Fruit fly (Drosophila melanogaster) whole organism, wandering third instar larva: Measurements from ENCODE around the gene CG43336.
A peak's percentile ranks its signal among the peaks of the same experiment; 100 is the strongest.

Source experiments
- Abd-B ChIP-seq: fragments of >200 bp; optimal IDR thresholded peaks from 2 replicates; lab custom pipeline; 2017; ENCODE audit warnings: missing biosample characterization, missing genetic modification characterization
- CG32264 ChIP-seq: fragments of 200-800 bp; sonication (Bioruptor generic); optimal IDR thresholded peaks from 2 replicates; lab custom pipeline; 2016; ENCODE audit warnings: missing biosample characterization, missing genetic modification characterization
- CG9705 ChIP-seq: fragments of 200-800 bp; sonication (Bioruptor generic); optimal IDR thresholded peaks from 2 replicates; lab custom pipeline; 2018; ENCODE audit warnings: missing biosample characterization, mild to moderate bottlenecking, missing genetic modification characterization
- Dfd ChIP-seq: fragments of >200 bp; optimal IDR thresholded peaks from 2 replicates; lab custom pipeline; 2017; ENCODE audit warnings: missing biosample characterization, missing genetic modification characterization
- HLH106 ChIP-seq: fragments of 200-800 bp; optimal IDR thresholded peaks from 3 replicates; lab custom pipeline; 2019; ENCODE audit warnings: missing biosample characterization, mild to moderate bottlenecking, missing genetic modification characterization, moderate library complexity
- Hnf4 ChIP-seq: fragments of 200-800 bp; sonication (Bioruptor generic); optimal IDR thresholded peaks from 2 replicates; lab custom pipeline; 2016; ENCODE audit warnings: missing biosample characterization, mild to moderate bottlenecking, missing genetic modification characterization
- Hr78 ChIP-seq: fragments of >200 bp; optimal IDR thresholded peaks from 2 replicates; lab custom pipeline; 2017; ENCODE audit warnings: missing biosample characterization, missing genetic modification characterization
- Jra ChIP-seq: sonication (Bioruptor generic); optimal IDR thresholded peaks from 2 replicates; lab custom pipeline; 2016; ENCODE audit warnings: missing biosample characterization, missing genetic modification characterization
- Mio ChIP-seq: sonication (Bioruptor generic); optimal IDR thresholded peaks from 2 replicates; lab custom pipeline; 2016; ENCODE audit warnings: missing biosample characterization, missing genetic modification characterization
- Myc ChIP-seq: fragments of >200 bp; optimal IDR thresholded peaks from 2 replicates; lab custom pipeline; 2017
- N ChIP-seq: fragments of >200 bp; optimal IDR thresholded peaks from 2 replicates; lab custom pipeline; 2018; ENCODE audit warnings: missing biosample characterization, missing external identifiers, missing genetic modification characterization
- Sp1 ChIP-seq: fragments of 200-800 bp; sonication (Bioruptor generic); optimal IDR thresholded peaks from 3 replicates; lab custom pipeline; 2019; ENCODE audit warnings: missing biosample characterization, mild to moderate bottlenecking, missing genetic modification characterization, moderate library complexity
- Vsx2 ChIP-seq: fragments of 200-300, 225-300 bp; sonication (Bioruptor generic); optimal IDR thresholded peaks from 2 replicates; lab custom pipeline; 2018; ENCODE audit warnings: missing biosample characterization, missing genetic modification characterization; ENCODE audit not compliant: partially characterized antibody
- br ChIP-seq: fragments of 200-800 bp; sonication (Bioruptor generic); optimal IDR thresholded peaks from 2 replicates; lab custom pipeline; 2016; ENCODE audit warnings: missing biosample characterization, missing genetic modification characterization
- dl ChIP-seq, 2 experiments: fragments of 175-275, 200-275 bp in 1 of 2; fragments of 200-275 bp in 1 of 2; sonication (Bioruptor generic); optimal IDR thresholded peaks; lab custom pipeline; 2018; ENCODE audit warnings: mild to moderate bottlenecking in 2 of 2, missing biosample characterization in 2 of 2, missing genetic modification characterization in 2 of 2, moderate library complexity in 2 of 2; ENCODE audit not compliant: partially characterized antibody in 2 of 2, insufficient read depth in 1 of 2
- dmrt93B ChIP-seq: fragments of 200-800 bp; sonication (Bioruptor generic); optimal IDR thresholded peaks from 2 replicates; lab custom pipeline; 2018; ENCODE audit warnings: missing biosample characterization, mild to moderate bottlenecking, missing genetic modification characterization
- dsf ChIP-seq: sonication (Bioruptor generic); optimal IDR thresholded peaks from 2 replicates; lab custom pipeline; 2016; ENCODE audit warnings: missing biosample characterization, missing genetic modification characterization, borderline replicate concordance
- foxo ChIP-seq, 2 experiments: fragments of 200-800 bp; sonication (Bioruptor generic); optimal IDR thresholded peaks; 2 replicates in 1 of 2; 3 replicates in 1 of 2; lab custom pipeline; 2016 to 2017; ENCODE audit warnings: missing biosample characterization in 2 of 2, missing genetic modification characterization in 2 of 2
- h ChIP-seq: fragments of 200-800 bp; sonication (Bioruptor generic); optimal IDR thresholded peaks from 3 replicates; lab custom pipeline; 2016; ENCODE audit warnings: missing biosample characterization, mild to moderate bottlenecking, missing genetic modification characterization
- jim ChIP-seq: fragments of 175-275, 200-325 bp; sonication (Bioruptor generic); optimal IDR thresholded peaks from 2 replicates; lab custom pipeline; 2016; ENCODE audit warnings: missing biosample characterization, mild to moderate bottlenecking, missing genetic modification characterization
- lola ChIP-seq: fragments of >200 bp; optimal IDR thresholded peaks from 2 replicates; lab custom pipeline; 2017; ENCODE audit warnings: missing biosample characterization, missing genetic modification characterization
- psq ChIP-seq: fragments of 200-800 bp; sonication (Bioruptor generic); optimal IDR thresholded peaks from 3 replicates; lab custom pipeline; 2017; ENCODE audit warnings: missing biosample characterization, mild to moderate bottlenecking, missing genetic modification characterization, moderate library complexity
- rgr ChIP-seq: fragments of 200-800 bp; sonication (Bioruptor generic); optimal IDR thresholded peaks from 3 replicates; lab custom pipeline; 2016; ENCODE audit warnings: missing biosample characterization, mild to moderate bottlenecking, missing genetic modification characterization
- sage ChIP-seq: fragments of 200-800 bp; sonication (Bioruptor generic); optimal IDR thresholded peaks from 2 replicates; lab custom pipeline; 2016; ENCODE audit warnings: missing biosample characterization, mild to moderate bottlenecking, missing genetic modification characterization
- sv ChIP-seq: fragments of 200-800 bp; sonication (Bioruptor generic); optimal IDR thresholded peaks from 3 replicates; lab custom pipeline; 2016; ENCODE audit warnings: missing biosample characterization, missing genetic modification characterization
- tai ChIP-seq: sonication (Bioruptor generic); optimal IDR thresholded peaks from 2 replicates; lab custom pipeline; 2016; ENCODE audit warnings: missing biosample characterization, missing genetic modification characterization
- usp ChIP-seq: fragments of >200 bp; optimal IDR thresholded peaks from 2 replicates; lab custom pipeline; 2017; ENCODE audit warnings: missing biosample characterization, missing genetic modification characterization
- woc ChIP-seq: sonication (Bioruptor generic); optimal IDR thresholded peaks from 2 replicates; lab custom pipeline; 2016; ENCODE audit warnings: missing biosample characterization, mild to moderate bottlenecking, missing genetic modification characterization

The CG43336 gene

dm6 chr3R:15617708-15618107, 19.3 kb upstream of the CG43336 start:
- TF ChIP-seq sage (no peak), Sp1 (no peak), lola (GFP tag; lab: Kevin White, UChicago) (no peak)

DNA sequence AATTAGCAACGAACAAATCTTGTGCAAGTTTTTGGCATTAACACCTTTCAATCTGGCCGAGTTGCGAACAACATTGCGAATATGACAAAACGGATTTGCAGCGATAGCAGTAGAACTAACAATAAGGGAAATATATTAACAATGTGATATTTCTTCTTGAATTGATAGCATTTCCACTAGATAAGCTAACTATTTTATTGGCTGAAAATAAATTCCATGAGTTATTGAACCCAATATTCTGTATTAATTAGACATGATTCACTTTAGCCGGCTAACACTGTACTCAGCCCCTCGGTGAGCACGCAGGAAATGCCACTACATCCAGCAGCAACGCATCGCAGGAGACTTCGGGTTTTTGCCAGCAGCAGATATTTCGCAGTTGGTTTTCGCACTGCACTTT, 10.1 kb upstream of the CG43336 start:
- TF ChIP-seq dl (GFP tag; optimal IDR thresholded peaks at IDR 0.05; lab: Kevin White, UChicago; ENCODE audit: insufficient read depth in 1 of 2, partially characterized antibody in 2 of 2), result no peak
- peak; percentile 14 for TF ChIP-seq h

DNA sequence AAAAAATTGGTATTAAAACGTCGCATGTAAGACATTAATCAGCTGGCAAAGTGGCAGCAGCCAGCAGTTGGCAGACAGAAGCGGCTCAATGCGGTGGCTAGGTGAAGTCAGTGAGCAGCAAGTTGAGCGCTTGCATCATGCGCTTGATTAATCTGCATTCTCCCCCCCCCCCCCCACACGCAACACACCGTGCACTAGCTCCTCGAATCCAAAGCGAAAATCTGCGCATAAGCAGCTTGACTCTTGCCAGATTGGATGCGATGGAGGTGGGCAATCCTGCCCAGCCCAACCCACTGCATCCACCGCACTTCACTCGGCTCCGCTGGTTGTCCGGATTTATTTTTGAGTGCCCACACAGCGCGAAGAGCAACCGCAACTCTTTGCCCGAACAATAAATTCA, 9.7 kb upstream of the CG43336 start:
- TF ChIP-seq Dfd (GFP tag; lab: Kevin White, UChicago) (peak; percentile 91), Mio (no peak)

DNA sequence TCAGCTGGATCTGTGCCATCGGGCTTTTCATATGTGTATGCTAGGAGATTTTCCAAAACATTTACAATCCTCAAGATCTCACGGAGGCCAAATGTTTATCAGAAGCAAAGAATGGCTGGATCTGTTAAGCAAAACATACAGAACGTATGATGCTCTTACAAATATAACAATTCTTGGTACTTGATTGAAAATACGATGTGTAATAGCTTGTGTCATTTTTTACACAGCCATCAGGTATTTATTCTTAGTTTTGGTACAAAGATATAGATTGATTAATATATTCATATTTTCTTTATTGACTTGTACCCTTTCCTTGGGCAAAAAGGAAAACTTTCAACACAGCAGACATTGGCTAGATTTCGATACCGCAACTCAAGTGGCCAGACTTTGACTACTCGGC, 9.0 kb upstream of the CG43336 start:
- TF ChIP-seq Hnf4 (GFP tag; lab: Kevin White, UChicago), result no peak
- no peak for TF ChIP-seq Mio
- no peak for TF ChIP-seq woc (GFP tag; lab: Kevin White, UChicago)
- no peak for TF ChIP-seq CG9705
- TF ChIP-seq dl (GFP tag; optimal IDR thresholded peaks at IDR 0.05; lab: Kevin White, UChicago; ENCODE audit: insufficient read depth in 1 of 2, partially characterized antibody in 2 of 2), result no peak
- TF ChIP-seq dsf (GFP tag; lab: Kevin White, UChicago), result no peak
- no peak for TF ChIP-seq tai (GFP tag; lab: Kevin White, UChicago)
- TF ChIP-seq h, result no peak
- no peak for TF ChIP-seq lola (GFP tag; lab: Kevin White, UChicago)
- no peak for TF ChIP-seq dmrt93B (GFP tag; lab: Kevin White, UChicago)
- no peak for TF ChIP-seq Abd-B (GFP tag; lab: Kevin White, UChicago)
- TF ChIP-seq foxo (GFP tag; optimal IDR thresholded peaks at IDR 0.05; lab: Kevin White, UChicago), result no peak

dm6 chr3R:15630076-15630475, 6.9 kb upstream of the CG43336 start:
- TF ChIP-seq Hr78, result no peak
- TF ChIP-seq Abd-B (GFP tag; lab: Kevin White, UChicago), result no peak
- no peak for TF ChIP-seq Vsx2 (GFP tag; lab: Kevin White, UChicago)
- no peak for TF ChIP-seq HLH106 (tag; lab: Kevin White, UChicago)
- no peak for TF ChIP-seq br (GFP tag; lab: Kevin White, UChicago)
- no peak for TF ChIP-seq CG32264 (GFP tag; lab: Kevin White, UChicago)
- no peak for TF ChIP-seq dsf (GFP tag; lab: Kevin White, UChicago)
- no peak for TF ChIP-seq h
- TF ChIP-seq psq (GFP tag; lab: Kevin White, UChicago), result no peak
- TF ChIP-seq woc (GFP tag; lab: Kevin White, UChicago), result no peak
- TF ChIP-seq Sp1, result no peak
- no peak for TF ChIP-seq dmrt93B (GFP tag; lab: Kevin White, UChicago)
- TF ChIP-seq Dfd (GFP tag; lab: Kevin White, UChicago), result no peak
- TF ChIP-seq lola (GFP tag; lab: Kevin White, UChicago), result no peak

- TF ChIP-seq Abd-B (GFP tag; lab: Kevin White, UChicago), result no peak
- peak; percentile 6 for TF ChIP-seq h
- no peak for TF ChIP-seq Hnf4 (GFP tag; lab: Kevin White, UChicago)
- TF ChIP-seq psq (GFP tag; lab: Kevin White, UChicago), result no peak
- TF ChIP-seq usp (GFP tag; lab: Kevin White, UChicago), result no peak
- TF ChIP-seq Jra, result no peak
- TF ChIP-seq jim (GFP tag; lab: Kevin White, UChicago), result no peak
- no peak for TF ChIP-seq dsf (GFP tag; lab: Kevin White, UChicago)
These were observed 6.0 kb upstream of the CG43336 start for dm6 chr3R:15630918-15631317.

DNA sequence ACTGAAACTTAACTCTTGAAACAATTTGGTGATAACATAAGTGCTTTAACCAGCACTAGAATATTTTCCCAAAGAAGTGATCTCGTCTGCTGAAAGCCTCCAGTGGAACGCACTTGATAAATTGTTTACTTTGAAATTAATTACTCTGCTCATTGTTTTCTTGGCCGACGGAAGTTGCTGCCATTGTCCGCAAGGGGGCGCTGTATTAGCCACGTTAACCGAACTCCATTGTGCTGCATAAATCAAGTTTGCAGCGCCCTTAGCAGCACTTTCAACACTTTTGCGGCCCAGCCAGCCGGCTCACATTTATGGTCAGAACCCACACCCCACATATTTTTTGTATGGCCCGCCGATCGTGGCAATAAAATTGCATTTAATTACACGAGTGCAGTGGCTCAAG, 4.5 kb upstream of the CG43336 start:
- TF ChIP-seq sv (GFP tag; lab: Kevin White, UChicago), result no peak
- no peak for TF ChIP-seq woc (GFP tag; lab: Kevin White, UChicago)
- TF ChIP-seq Myc (lab: Kevin White, UChicago), result no peak
- no peak for TF ChIP-seq N (GFP tag; lab: Kevin White, UChicago)
- TF ChIP-seq rgr, result no peak
